Worm (Caenorhabditis elegans): ENCODE data around the gene dop-2.

Gene dop-2

ce11 chrV:9633313-9633712, 25.0 kb downstream of the dop-2 start, which contains the start of gene col-147 (continued):
- TF ChIP-seq C34B4.2 (tag; optimal IDR thresholded peaks at IDR 0.05) (no peak), pqm-1 (tag; optimal IDR thresholded peaks at IDR 0.05) (no peak), ztf-11 (tag; optimal IDR thresholded peaks at IDR 0.05) (no peak)

- TF ChIP-seq lin-15B (tag; optimal IDR thresholded peaks at IDR 0.05) (peak; percentile 11), dsc-1 (tag; optimal IDR thresholded peaks at IDR 0.05) (no peak), dpl-1 (GFP tag; optimal IDR thresholded peaks at IDR 0.05) (peak; percentile 50 to 82 (median 70)), C16A3.4 (tag; optimal IDR thresholded peaks at IDR 0.05) (peak; percentile 9), lin-35 (GFP tag; optimal IDR thresholded peaks at IDR 0.05) (peak; percentile 49 to 87), efl-1 (optimal IDR thresholded peaks at IDR 0.05) (peak; percentile 69 to 83), efl-1 (GFP tag; optimal IDR thresholded peaks at IDR 0.05 in 1 of 2) (peak; percentile 78 to 97)
Measured at ce11 chrV:9645507-9645906, 37.2 kb downstream of the dop-2 start, which contains the start of the genes atl-1 and hcp-2. TSS of gene atl-1 (minus strand) at chrV:9645595. TSS of gene hcp-2 (plus strand) at chrV:9645859.

ce11 chrV:9651294-9651693, 42.9 kb downstream of the dop-2 start, which contains the start of gene T06E4.21:
TSS of gene T06E4.21 (plus strand) at chrV:9651594.
- TF ChIP-seq ets-5 (GFP tag; IDR thresholded peaks at IDR 0.05) (no peak), ceh-88 (GFP tag; IDR thresholded peaks at IDR 0.05) (no peak), sptf-1 (tag; optimal IDR thresholded peaks at IDR 0.05) (no peak), ceh-82 (tag; optimal IDR thresholded peaks at IDR 0.05) (no peak), mep-1 (tag; optimal IDR thresholded peaks at IDR 0.05) (no peak), nhr-12 (tag; optimal IDR thresholded peaks at IDR 0.05) (no peak), tbx-2 (tag; optimal IDR thresholded peaks at IDR 0.05) (no peak), hlh-4 (tag; optimal IDR thresholded peaks at IDR 0.05) (no peak), elt-2 (tag; optimal IDR thresholded peaks at IDR 0.05) (no peak), nhr-76 (tag; optimal IDR thresholded peaks at IDR 0.05) (no peak), blmp-1 (tag; optimal IDR thresholded peaks at IDR 0.05) (no peak), unc-98 (GFP tag; IDR thresholded peaks at IDR 0.05) (no peak), nhr-71 (tag; optimal IDR thresholded peaks at IDR 0.05) (no peak), nhr-19 (GFP tag; conservative IDR thresholded peaks at IDR 0.05) (no peak), isw-1 (GFP tag; IDR thresholded peaks at IDR 0.05) (no peak), C04F5.9 (tag; optimal IDR thresholded peaks at IDR 0.05) (no peak)

ce11 chrV:9654154-9654805, 45.9 kb downstream of the dop-2 start, which contains the start of gene cyp-29A4:
TSS of gene cyp-29A4 (plus strand) at chrV:9654755.
- TF ChIP-seq snu-23 (GFP tag; optimal IDR thresholded peaks at IDR 0.05): peak; percentile 31
- TF ChIP-seq unc-86 (tag; optimal IDR thresholded peaks at IDR 0.05): no peak
- no peak for TF ChIP-seq nhr-12 (tag; optimal IDR thresholded peaks at IDR 0.05)
- no peak for TF ChIP-seq hlh-17 (GFP tag; optimal IDR thresholded peaks at IDR 0.05; ENCODE audit: borderline replicate concordance)
- no peak for TF ChIP-seq ztf-4 (tag; optimal IDR thresholded peaks at IDR 0.05)
- no peak for TF ChIP-seq nhr-11 (tag; optimal IDR thresholded peaks at IDR 0.05)
- peak; percentile 44 for TF ChIP-seq nhr-19 (GFP tag; conservative IDR thresholded peaks at IDR 0.05)
- TF ChIP-seq zip-4 (GFP tag; optimal IDR thresholded peaks at IDR 0.05): no peak
- peak; percentile 58 for TF ChIP-seq blmp-1 (tag; optimal IDR thresholded peaks at IDR 0.05)
- TF ChIP-seq nhr-85 (tag): peak; percentile 89
- no peak for TF ChIP-seq fos-1 (tag; optimal IDR thresholded peaks at IDR 0.05)
- TF ChIP-seq sox-4 (tag; optimal IDR thresholded peaks at IDR 0.05): no peak
- TF ChIP-seq grh-1 (GFP tag; IDR thresholded peaks at IDR 0.05): peak; percentile 68
- peak in 1 of 2 experiments; percentile 29 for TF ChIP-seq lin-35 (GFP tag; optimal IDR thresholded peaks at IDR 0.05)
- no peak for TF ChIP-seq lin-13 (GFP tag; optimal IDR thresholded peaks at IDR 0.05)
- no peak for TF ChIP-seq nhr-84 (tag; optimal IDR thresholded peaks at IDR 0.05)
- no peak for TF ChIP-seq nhr-47 (tag; optimal IDR thresholded peaks at IDR 0.05)
- TF ChIP-seq mab-9 (GFP tag; IDR thresholded peaks at IDR 0.05): no peak
- TF ChIP-seq vab-15 (tag; optimal IDR thresholded peaks at IDR 0.05): peak; percentile 39
- no peak for TF ChIP-seq hlh-4 (tag; optimal IDR thresholded peaks at IDR 0.05)
- TF ChIP-seq lin-14 (GFP tag; optimal IDR thresholded peaks at IDR 0.05): peak; percentile 57
- TF ChIP-seq fkh-10 (GFP tag; optimal IDR thresholded peaks at IDR 0.05): no peak
- no peak for TF ChIP-seq jun-1 (tag; optimal IDR thresholded peaks at IDR 0.05)
- TF ChIP-seq pqm-1 (tag; optimal IDR thresholded peaks at IDR 0.05): no peak
- peak; percentile 69 to 96 (median 92) for TF ChIP-seq elt-3 (tag; optimal IDR thresholded peaks at IDR 0.05)
- TF ChIP-seq ceh-8 (GFP tag; optimal IDR thresholded peaks at IDR 0.05): no peak
- TF ChIP-seq tbx-2 (tag; optimal IDR thresholded peaks at IDR 0.05): no peak
- TF ChIP-seq dpl-1 (GFP tag; optimal IDR thresholded peaks at IDR 0.05): no peak
- peak; percentile 72 for TF ChIP-seq nhr-71 (tag; optimal IDR thresholded peaks at IDR 0.05)

Measured in whole organism, L1 larva.